Worm (Caenorhabditis elegans) whole organism, L1 larva: ENCODE measurements around the gene R07A4.2.

ENCODE experiments used
- efl-1 ChIP-seq, 4 experiments: fragments of 150-350 bp; optimal IDR thresholded peaks in 3 of 4; peaks in 1 of 4; 1 replicate in 1 of 4; 2 replicates in 3 of 4; lab custom pipeline; 2014; ENCODE audit warnings: missing biosample characterization in 2 of 4, missing genetic modification characterization in 2 of 4, missing genetic modification reagents in 2 of 4
- nhr-76 ChIP-seq: sonication (generic microtip); optimal IDR thresholded peaks from 2 replicates; lab custom pipeline; 2017; ENCODE audit warnings: missing biosample characterization, missing genetic modification characterization

DNA sequence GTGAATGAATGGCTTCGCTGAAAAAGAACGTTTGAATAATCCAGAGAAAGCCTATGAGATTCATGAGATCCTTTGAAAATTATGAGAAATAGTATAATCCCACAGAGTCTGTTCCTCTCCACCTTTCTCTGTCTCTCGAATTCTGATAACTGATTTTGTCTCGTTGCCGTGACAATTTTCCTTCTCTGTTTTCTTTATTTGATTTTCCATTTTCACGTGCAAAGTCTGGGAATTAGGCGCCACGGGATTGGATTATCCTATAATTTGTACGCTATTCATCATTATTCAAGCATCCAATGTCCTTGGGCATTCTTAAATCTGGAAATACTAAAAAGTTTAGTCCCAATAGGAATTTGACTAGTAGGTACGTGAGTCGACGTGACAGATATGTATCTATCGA, 12.2 kb upstream of the R07A4.2 start:
- TF ChIP-seq nhr-76 (tag; lab: Kevin White, UChicago): no peak
- TF ChIP-seq efl-1 (optimal IDR thresholded peaks at IDR 0.05; lab: Kevin White, UChicago): no peak
- no peak for TF ChIP-seq efl-1 (GFP tag; optimal IDR thresholded peaks at IDR 0.05 in 1 of 2; lab: Kevin White, UChicago)
